Fruit fly (Drosophila melanogaster): ENCODE data around the gene csw.

csw gene

dm6 chrX:2146574-2146973 lies 52.5 kb downstream of the csw start (continued):
- no peak for TF ChIP-seq unc-4 (GFP tag; IDR thresholded peaks at IDR 0.05; ENCODE audit: partially characterized antibody)
- peak; percentile 26 for TF ChIP-seq Oli (tag; optimal IDR thresholded peaks at IDR 0.05)
- no peak for TF ChIP-seq CG11085 (GFP tag; IDR thresholded peaks at IDR 0.05)
- no peak for TF ChIP-seq fd3F (GFP tag; optimal IDR thresholded peaks at IDR 0.05)
- TF ChIP-seq CG32532 (GFP tag; IDR thresholded peaks at IDR 0.05) = peak; percentile 11; the same call in 1 of the 2 replicates
- no peak for TF ChIP-seq Poxn (GFP tag; IDR thresholded peaks at IDR 0.05)
- no peak for TF ChIP-seq tna (GFP tag; IDR thresholded peaks at IDR 0.05; ENCODE audit: partially characterized antibody)
- TF ChIP-seq dimm (GFP tag; IDR thresholded peaks at IDR 0.05) = no peak
- no peak for TF ChIP-seq ap (GFP tag; IDR thresholded peaks at IDR 0.05)
- no peak for TF ChIP-seq zen2 (GFP tag; IDR thresholded peaks at IDR 0.05; ENCODE audit: partially characterized antibody)
- no peak for TF ChIP-seq eve (GFP tag; optimal IDR thresholded peaks at IDR 0.05)
- TF ChIP-seq Dbx (GFP tag; IDR thresholded peaks at IDR 0.05) = no peak
- peak; percentile 39 for TF ChIP-seq sens (GFP tag)
- TF ChIP-seq CG4424 (GFP tag; optimal IDR thresholded peaks at IDR 0.05) = no peak
- TF ChIP-seq hkb (optimal IDR thresholded peaks at IDR 0.05) = no peak
- peak; percentile 38; the same call in 1 of the 2 replicates for TF ChIP-seq hkb (GFP tag; IDR thresholded peaks at IDR 0.05)
- TF ChIP-seq oc (tag; optimal IDR thresholded peaks at IDR 0.05) = no peak
- no peak for TF ChIP-seq Six4 (GFP tag; optimal IDR thresholded peaks at IDR 0.05)
- no peak for TF ChIP-seq Ssrp (tag; optimal IDR thresholded peaks at IDR 0.05)
- TF ChIP-seq Xrp1 (GFP tag; IDR thresholded peaks at IDR 0.05) = peak; percentile 24; the same call in 1 of the 2 replicates
- no peak for TF ChIP-seq CG10462 (GFP tag; optimal IDR thresholded peaks at IDR 0.05)
- TF ChIP-seq CG10979 (tag; optimal IDR thresholded peaks at IDR 0.05) = peak; percentile 20
- TF ChIP-seq CG10654 (GFP tag; optimal IDR thresholded peaks at IDR 0.05) = no peak
- no peak for TF ChIP-seq shn (GFP tag; optimal IDR thresholded peaks at IDR 0.05)
- TF ChIP-seq fu2 (GFP tag; optimal IDR thresholded peaks at IDR 0.05) = no peak
- no peak for TF ChIP-seq CG1024 (GFP tag; IDR thresholded peaks at IDR 0.05)
- no peak for TF ChIP-seq CG9727 (GFP tag; optimal IDR thresholded peaks at IDR 0.05)
- TF ChIP-seq ind (GFP tag; optimal IDR thresholded peaks at IDR 0.05) = no peak
- no peak for TF ChIP-seq CG6254 (GFP tag; optimal IDR thresholded peaks at IDR 0.05)
- no peak for TF ChIP-seq CG17829 (tag; optimal IDR thresholded peaks at IDR 0.05)
- TF ChIP-seq toy (GFP tag; IDR thresholded peaks at IDR 0.05) = no peak
- TF ChIP-seq esg (GFP tag; conservative IDR thresholded peaks at IDR 0.05) = 0 out of 2 replicates have a peak, but pooled peaks have one; percentile 23
- no peak for TF ChIP-seq grn (GFP tag; optimal IDR thresholded peaks at IDR 0.05)
- no peak for TF ChIP-seq hth (optimal IDR thresholded peaks at IDR 0.05)
- TF ChIP-seq Ptx1 (GFP tag; IDR thresholded peaks at IDR 0.05) = peak; percentile 30; the same call in 1 of the 2 replicates
- no peak for TF ChIP-seq dan (GFP tag; IDR thresholded peaks at IDR 0.05)
- TF ChIP-seq sug (tag; optimal IDR thresholded peaks at IDR 0.05) = peak; percentile 44
- no peak for TF ChIP-seq disco-r (GFP tag; optimal IDR thresholded peaks at IDR 0.05)
- no peak for TF ChIP-seq CG16815 (GFP tag; optimal IDR thresholded peaks at IDR 0.05)
- no peak for TF ChIP-seq Dp (GFP tag; optimal IDR thresholded peaks at IDR 0.05)
- TF ChIP-seq zfh1 (GFP tag; IDR thresholded peaks at IDR 0.05) = no peak
- TF ChIP-seq nmo (GFP tag; optimal IDR thresholded peaks at IDR 0.05) = no peak
- TF ChIP-seq CG11723 (GFP tag; optimal IDR thresholded peaks at IDR 0.05) = no peak
- TF ChIP-seq klu (GFP tag; IDR thresholded peaks at IDR 0.05) = no peak
- TF ChIP-seq h (optimal IDR thresholded peaks at IDR 0.05) = no peak
- no peak for TF ChIP-seq her (GFP tag; optimal IDR thresholded peaks at IDR 0.05)
- no peak for TF ChIP-seq bigmax (GFP tag; optimal IDR thresholded peaks at IDR 0.05)
- TF ChIP-seq CG6813 (GFP tag; optimal IDR thresholded peaks at IDR 0.05) = no peak
- TF ChIP-seq zf30C (GFP tag; optimal IDR thresholded peaks at IDR 0.05) = no peak
- TF ChIP-seq Sry-δ (GFP tag; optimal IDR thresholded peaks at IDR 0.05) = no peak
- TF ChIP-seq CG13296 (GFP tag; optimal IDR thresholded peaks at IDR 0.05) = no peak
- TF ChIP-seq CG2202 (tag; optimal IDR thresholded peaks at IDR 0.05) = no peak
- TF ChIP-seq stwl (tag; optimal IDR thresholded peaks at IDR 0.05) = no peak

All from whole organism, embryonic.